Worm (Caenorhabditis elegans) whole organism, L2 larva: ENCODE results near the gene R05G6.3.

Experiments
- ama-1 ChIP-seq: fragments of 150-350 bp; optimal IDR thresholded peaks from 2 replicates; lab custom pipeline; 2018; ENCODE audit warnings: inconsistent platforms
- egl-27 ChIP-seq: sonication (generic microtip); optimal IDR thresholded peaks from 3 replicates; lab custom pipeline; 2017; ENCODE audit warnings: missing biosample characterization, missing genetic modification reagents, missing genetic modification characterization
- fos-1 ChIP-seq: fragments of 150-350 bp; optimal IDR thresholded peaks from 2 replicates; lab custom pipeline; 2014; ENCODE audit warnings: missing biosample characterization, missing genetic modification characterization
- lin-11 ChIP-seq: fragments of 150-350 bp; sonication (generic microtip); optimal IDR thresholded peaks from 2 replicates; lab custom pipeline; 2014; ENCODE audit warnings: missing biosample characterization, missing genetic modification characterization, inconsistent platforms, mixed read lengths
- lin-39 ChIP-seq: fragments of 150-350 bp; optimal IDR thresholded peaks from 2 replicates; lab custom pipeline; 2014; ENCODE audit warnings: missing biosample characterization, missing genetic modification reagents, missing genetic modification characterization
- mdl-1 ChIP-seq, 2 experiments: fragments of 150-350 bp in 1 of 2; sonication (generic microtip) in 1 of 2; optimal IDR thresholded peaks; 2 replicates each; lab custom pipeline; 2017; ENCODE audit warnings: missing biosample characterization in 2 of 2, missing genetic modification characterization in 2 of 2
- nhr-129 ChIP-seq: fragments of 150-350 bp; optimal IDR thresholded peaks from 2 replicates; lab custom pipeline; 2014; ENCODE audit warnings: missing biosample characterization, missing genetic modification characterization
- peb-1 ChIP-seq: fragments of 150-350 bp; optimal IDR thresholded peaks from 2 replicates; lab custom pipeline; 2014; ENCODE audit warnings: missing biosample characterization, missing genetic modification characterization
- snpc-4 ChIP-seq: fragments of 150-350 bp; optimal IDR thresholded peaks from 2 replicates; lab custom pipeline; 2014; ENCODE audit warnings: missing biosample characterization, missing genetic modification characterization
- unc-62 ChIP-seq: fragments of 150-350 bp; optimal IDR thresholded peaks from 2 replicates; lab custom pipeline; 2014; ENCODE audit warnings: missing biosample characterization, missing genetic modification reagents, missing genetic modification characterization
- ztf-4 ChIP-seq: fragments of 150-350 bp; optimal IDR thresholded peaks from 2 replicates; lab custom pipeline; 2014; ENCODE audit warnings: missing biosample characterization, missing genetic modification characterization

ce11 chrIV:7523744-7524143 is 7.4 kb downstream of the R05G6.3 start:
- TF ChIP-seq lin-11 = no peak
- TF ChIP-seq lin-39 (tag; lab: Kevin White, UChicago) = no peak
- TF ChIP-seq ama-1 = no peak
- TF ChIP-seq peb-1 (tag; lab: Kevin White, UChicago) = no peak
- no peak for TF ChIP-seq nhr-129 (tag; lab: Kevin White, UChicago)
- no peak for TF ChIP-seq egl-27 (tag; lab: Kevin White, UChicago)
- no peak for TF ChIP-seq snpc-4 (tag; lab: Kevin White, UChicago)
- TF ChIP-seq unc-62 (GFP tag; lab: Kevin White, UChicago) = no peak
- no peak for TF ChIP-seq fos-1 (tag; lab: Kevin White, UChicago)
- no peak for TF ChIP-seq ztf-4
- TF ChIP-seq mdl-1 (tag; optimal IDR thresholded peaks at IDR 0.05; lab: Kevin White, UChicago) = no peak
